Worm (Caenorhabditis elegans) whole organism, young adult: ENCODE results near the gene vha-14.
A peak's percentile ranks its signal among the peaks of the same experiment; 100 is the strongest.

Experiments used
- B0035.1 ChIP-seq: sonication (generic microtip); optimal IDR thresholded peaks from 2 replicates; lab custom pipeline; 2016; ENCODE audit warnings: missing genetic modification characterization, mild to moderate bottlenecking, missing compliant biosample characterization, missing genotype, missing genetic modification reagents
- C06A6.2 ChIP-seq: fragments of 200-800 bp; sonication (Bioruptor generic); conservative IDR thresholded peaks from 2 replicates; pipeline ENCODE4 v1.3.6; 2022; ENCODE audit warnings: missing genetic modification characterization, missing compliant biosample characterization
- C17E4.6 ChIP-seq: fragments of 200-800 bp; sonication (Bioruptor generic); IDR thresholded peaks from 2 replicates; pipeline ENCODE4 v1.3.6; 2022; ENCODE audit warnings: missing genetic modification reagents, missing genetic modification characterization, missing compliant biosample characterization
- F10E7.11 ChIP-seq: sonication (generic microtip); optimal IDR thresholded peaks from 2 replicates; lab custom pipeline; 2017; ENCODE audit warnings: mild to moderate bottlenecking, missing genetic modification characterization, moderate library complexity, missing compliant biosample characterization
- F22D6.2 ChIP-seq: sonication (generic microtip); optimal IDR thresholded peaks from 2 replicates; lab custom pipeline; 2016; ENCODE audit warnings: mild to moderate bottlenecking, missing genetic modification characterization, missing compliant biosample characterization
- F23B12.7 ChIP-seq: sonication (generic microtip); optimal IDR thresholded peaks from 2 replicates; lab custom pipeline; 2017; ENCODE audit warnings: missing genetic modification characterization, mild to moderate bottlenecking, missing compliant biosample characterization, antibody characterized with exemption, moderate library complexity; ENCODE audit not compliant: insufficient read depth
- F33H1.4 ChIP-seq: fragments of 200-800 bp; sonication (Bioruptor generic); IDR thresholded peaks from 2 replicates; pipeline ENCODE4 v1.3.6; 2022; ENCODE audit warnings: missing genetic modification reagents, missing genetic modification characterization, missing compliant biosample characterization
- F55B11.4 ChIP-seq: sonication (generic microtip); optimal IDR thresholded peaks from 2 replicates; lab custom pipeline; 2016; ENCODE audit warnings: missing compliant biosample characterization, missing genetic modification characterization, borderline replicate concordance; ENCODE audit not compliant: insufficient read depth
- K12H6.12 ChIP-seq: fragments of 200-800 bp; sonication (Bioruptor generic); optimal IDR thresholded peaks from 2 replicates; lab custom pipeline; 2018; ENCODE audit warnings: mild to moderate bottlenecking, missing genetic modification characterization, missing compliant biosample characterization
- T26A5.8 ChIP-seq: sonication (generic microtip); optimal IDR thresholded peaks from 2 replicates; lab custom pipeline; 2016; ENCODE audit warnings: missing genetic modification characterization, missing compliant biosample characterization
- Y53G8AR.9 ChIP-seq: fragments of 200-800 bp; sonication (Bioruptor generic); conservative IDR thresholded peaks from 2 replicates; pipeline ENCODE4 v1.3.6; 2022; ENCODE audit warnings: missing genetic modification reagents, missing genetic modification characterization, missing compliant biosample characterization
- Y56A3A.18 ChIP-seq: fragments of 200-800 bp; sonication (Bioruptor generic); IDR thresholded peaks from 2 replicates; pipeline ENCODE4 v1.3.6; 2022; ENCODE audit warnings: missing genetic modification reagents, missing genetic modification characterization, missing compliant biosample characterization
- ZK185.1 ChIP-seq: sonication (generic microtip); optimal IDR thresholded peaks from 2 replicates; lab custom pipeline; 2016; ENCODE audit warnings: mild to moderate bottlenecking, missing genetic modification characterization, missing compliant biosample characterization; ENCODE audit not compliant: poor library complexity, severe bottlenecking
- ama-1 ChIP-seq, 3 experiments: fragments of 150-350 bp in 1 of 3; sonication (generic microtip) in 2 of 3; optimal IDR thresholded peaks; 2 replicates each; lab custom pipeline; 2014 to 2018; ENCODE audit warnings: missing biosample characterization in 2 of 3, missing genetic modification characterization in 2 of 3, missing genetic modification reagents in 2 of 3
- athp-1 ChIP-seq: sonication (generic microtip); optimal IDR thresholded peaks from 2 replicates; lab custom pipeline; 2017; ENCODE audit warnings: mild to moderate bottlenecking, missing genetic modification characterization, missing compliant biosample characterization
- attf-6 ChIP-seq: fragments of 200-800 bp; sonication (Bioruptor generic); IDR thresholded peaks from 2 replicates; pipeline ENCODE4 v1.3.6; 2022; ENCODE audit warnings: missing genetic modification reagents, missing genetic modification characterization, missing compliant biosample characterization
- bed-2 ChIP-seq: fragments of 200-800 bp; sonication (Bioruptor generic); IDR thresholded peaks from 2 replicates; pipeline ENCODE4 v1.3.6; 2022; ENCODE audit warnings: missing genetic modification reagents, missing genetic modification characterization, missing compliant biosample characterization
- cebp-1 ChIP-seq, 2 experiments: fragments of 200-800 bp in 1 of 2; sonication (Bioruptor generic) in 1 of 2; sonication (generic microtip) in 1 of 2; IDR thresholded peaks in 1 of 2; optimal IDR thresholded peaks in 1 of 2; 2 replicates each; pipeline versions ENCODE4 v1.3.6 to Lab custom; 2017 to 2022; ENCODE audit warnings: missing compliant biosample characterization in 2 of 2, missing genetic modification characterization in 2 of 2, mild to moderate bottlenecking in 1 of 2, missing genetic modification reagents in 1 of 2, moderate library complexity in 1 of 2
- ceh-100 ChIP-seq: fragments of 200-800 bp; sonication (Bioruptor generic); IDR thresholded peaks from 2 replicates; pipeline ENCODE4 v1.3.6; 2022; ENCODE audit warnings: missing genetic modification reagents, missing genetic modification characterization, missing compliant biosample characterization
- ceh-27 ChIP-seq: fragments of 200-800 bp; sonication (Bioruptor generic); optimal IDR thresholded peaks from 2 replicates; lab custom pipeline; 2018; ENCODE audit warnings: mild to moderate bottlenecking, missing genetic modification characterization, moderate library complexity, missing compliant biosample characterization
- efl-1 ChIP-seq: fragments of 150-350 bp; optimal IDR thresholded peaks from 2 replicates; lab custom pipeline; 2014; ENCODE audit warnings: missing biosample characterization, missing genetic modification reagents, missing genetic modification characterization
- egl-18 ChIP-seq: fragments of 200-800 bp; sonication (Bioruptor generic); IDR thresholded peaks from 2 replicates; pipeline ENCODE4 v1.3.6; 2022; ENCODE audit warnings: missing genetic modification reagents, missing genetic modification characterization, missing compliant biosample characterization
- egl-44 ChIP-seq: fragments of 200-800 bp; sonication (Bioruptor generic); IDR thresholded peaks from 2 replicates; pipeline ENCODE4 v1.3.6; 2022; ENCODE audit warnings: missing genetic modification reagents, missing genetic modification characterization, missing compliant biosample characterization
- egrh-3 ChIP-seq: fragments of 200-800 bp; sonication (Bioruptor generic); IDR thresholded peaks from 2 replicates; pipeline ENCODE4 v1.3.6; 2022; ENCODE audit warnings: missing genetic modification reagents, missing genetic modification characterization, missing compliant biosample characterization
- him-1 ChIP-seq: sonication (generic microtip); optimal IDR thresholded peaks from 2 replicates; lab custom pipeline; 2016; ENCODE audit warnings: missing genotype, missing genetic modification reagents, missing genetic modification characterization, missing compliant biosample characterization
- hsf-1 ChIP-seq: fragments of 200-800 bp; sonication (Bioruptor generic); IDR thresholded peaks from 2 replicates; pipeline ENCODE4 v1.3.6; 2022; ENCODE audit warnings: missing genetic modification reagents, missing genetic modification characterization, missing compliant biosample characterization
- lin-54 ChIP-seq: fragments of 200-800 bp; sonication (Bioruptor generic); optimal IDR thresholded peaks from 2 replicates; lab custom pipeline; 2018; ENCODE audit warnings: mild to moderate bottlenecking, missing genetic modification characterization, missing compliant biosample characterization
- lsy-27 ChIP-seq: sonication (generic microtip); optimal IDR thresholded peaks from 2 replicates; lab custom pipeline; 2017; ENCODE audit warnings: missing genetic modification characterization, mild to moderate bottlenecking, missing compliant biosample characterization, antibody characterized with exemption, missing genotype, borderline replicate concordance; ENCODE audit not compliant: insufficient read depth
- madf-10 ChIP-seq: sonication (generic microtip); optimal IDR thresholded peaks from 2 replicates; lab custom pipeline; 2016; ENCODE audit warnings: mild to moderate bottlenecking, missing genetic modification characterization, missing compliant biosample characterization
- madf-8 ChIP-seq: fragments of 200-800 bp; sonication (Bioruptor generic); conservative IDR thresholded peaks from 2 replicates; pipeline ENCODE4 v1.3.6; 2022; ENCODE audit warnings: missing genetic modification reagents, missing genetic modification characterization, missing compliant biosample characterization
- mel-28 ChIP-seq: sonication (generic microtip); optimal IDR thresholded peaks from 2 replicates; lab custom pipeline; 2016; ENCODE audit warnings: borderline replicate concordance, mild to moderate bottlenecking, missing genetic modification characterization, missing compliant biosample characterization
- nfyb-1 ChIP-seq: fragments of 200-800 bp; sonication (Bioruptor generic); IDR thresholded peaks from 2 replicates; pipeline ENCODE4 v1.3.6; 2022; ENCODE audit warnings: missing genetic modification reagents, missing genetic modification characterization, missing compliant biosample characterization
- nhr-179 ChIP-seq: sonication (generic microtip); optimal IDR thresholded peaks from 2 replicates; lab custom pipeline; 2016; ENCODE audit warnings: mild to moderate bottlenecking, missing genetic modification characterization, missing compliant biosample characterization
- nhr-80 ChIP-seq: sonication (generic microtip); optimal IDR thresholded peaks from 2 replicates; lab custom pipeline; 2016; ENCODE audit warnings: missing genetic modification characterization, missing compliant biosample characterization
- pbrm-1 ChIP-seq: fragments of 200-800 bp; sonication (Bioruptor generic); IDR thresholded peaks from 2 replicates; pipeline ENCODE4 v1.3.6; 2022; ENCODE audit warnings: missing genetic modification reagents, missing genetic modification characterization, missing compliant biosample characterization
- rec-8 ChIP-seq, 2 experiments: sonication (generic microtip); optimal IDR thresholded peaks; 2 replicates each; lab custom pipeline; 2016; ENCODE audit warnings: mild to moderate bottlenecking in 2 of 2, missing genetic modification characterization in 2 of 2, missing genetic modification reagents in 2 of 2, missing genotype in 2 of 2, missing biosample characterization in 1 of 2, missing compliant biosample characterization in 1 of 2, moderate library complexity in 1 of 2
- repo-1 ChIP-seq: sonication (generic microtip); optimal IDR thresholded peaks from 2 replicates; lab custom pipeline; 2017; ENCODE audit warnings: mild to moderate bottlenecking, missing genetic modification characterization, missing compliant biosample characterization
- rpc-1 ChIP-seq, 2 experiments: fragments of 150-350 bp in 1 of 2; sonication (generic microtip) in 1 of 2; optimal IDR thresholded peaks; 2 replicates each; lab custom pipeline; 2014 to 2018; ENCODE audit warnings: missing biosample characterization in 1 of 2, missing genetic modification characterization in 1 of 2, missing genetic modification reagents in 1 of 2, missing genotype in 1 of 2
- snpc-1.3 ChIP-seq: sonication (generic microtip); optimal IDR thresholded peaks from 2 replicates; lab custom pipeline; 2017; ENCODE audit warnings: missing genetic modification characterization, mild to moderate bottlenecking, missing compliant biosample characterization, antibody characterized with exemption, moderate library complexity, missing genotype, missing genetic modification reagents; ENCODE audit not compliant: insufficient read depth
- somi-1 ChIP-seq: fragments of 200-800 bp; sonication (Bioruptor generic); optimal IDR thresholded peaks from 2 replicates; lab custom pipeline; 2018; ENCODE audit warnings: mild to moderate bottlenecking, missing genetic modification characterization, missing compliant biosample characterization
- unc-62 ChIP-seq: fragments of 150-350 bp; optimal IDR thresholded peaks from 2 replicates; lab custom pipeline; 2014; ENCODE audit warnings: missing biosample characterization, missing genetic modification reagents, missing genetic modification characterization
- zfh-2 ChIP-seq: fragments of 200-800 bp; sonication (Bioruptor generic); conservative IDR thresholded peaks from 2 replicates; pipeline ENCODE4 v1.3.6; 2022; ENCODE audit warnings: missing genetic modification reagents, missing genetic modification characterization, missing compliant biosample characterization
- ztf-18 ChIP-seq: sonication (generic microtip); optimal IDR thresholded peaks from 2 replicates; lab custom pipeline; 2016; ENCODE audit warnings: missing genotype, mild to moderate bottlenecking, missing genetic modification characterization, missing compliant biosample characterization
- ztf-25 ChIP-seq: fragments of 200-800 bp; sonication (Bioruptor generic); IDR thresholded peaks from 2 replicates; pipeline ENCODE4 v1.3.6; 2022; ENCODE audit warnings: missing genetic modification reagents, missing genetic modification characterization, missing compliant biosample characterization

The vha-14 gene

DNA sequence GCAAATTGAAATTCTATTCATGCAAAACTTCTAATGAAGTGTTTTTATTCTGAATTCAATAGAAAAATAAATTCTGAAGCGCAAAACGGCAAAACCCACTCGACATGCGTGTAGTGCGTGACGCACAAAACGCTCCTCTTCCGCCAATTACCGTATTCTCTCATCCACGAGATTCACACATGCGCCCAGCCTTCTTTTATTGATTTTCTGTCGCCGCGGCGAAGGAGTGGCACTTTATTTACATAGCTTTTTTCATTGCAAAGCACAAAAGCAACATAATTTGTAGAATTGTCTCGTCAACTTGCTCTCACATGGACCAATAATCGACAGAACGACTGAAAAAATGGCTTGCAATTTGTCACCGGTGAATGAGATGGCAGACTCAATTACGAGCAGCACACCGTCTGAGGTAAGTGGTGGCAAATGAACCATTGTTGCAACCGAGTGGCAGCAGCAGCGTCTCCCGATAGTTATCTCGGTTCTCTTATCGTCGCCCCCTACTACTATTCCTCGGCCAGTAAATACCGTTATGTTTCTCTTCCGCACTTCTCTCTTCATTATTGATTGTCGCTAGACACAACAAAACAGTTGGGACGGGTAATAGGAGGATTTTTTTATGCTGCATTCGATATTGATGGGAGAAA is 38.2 kb downstream of the vha-14 start, which contains the start of gene unc-16 (continued):
- 0 out of 2 replicates have a peak, but pooled peaks have one; percentile 36 for TF ChIP-seq C17E4.6
- no peak for TF ChIP-seq ztf-25 (GFP tag; lab: Robert Waterston, UW)
- TF ChIP-seq lsy-27 (tag; lab: Kevin White, UChicago): no peak
- peak; percentile 19 for TF ChIP-seq efl-1
- peak; percentile 65 for TF ChIP-seq ZK185.1
- peak; percentile 72 for TF ChIP-seq K12H6.12
- TF ChIP-seq athp-1 (tag; lab: Kevin White, UChicago): peak; percentile 62
- TF ChIP-seq nhr-80 (tag; lab: Kevin White, UChicago): peak; percentile 70
- TF ChIP-seq zfh-2 (GFP tag; lab: Robert Waterston, UW): peak; percentile 63; the same call in 1 of the 2 replicates
- TF ChIP-seq pbrm-1 (GFP tag; lab: Robert Waterston, UW): peak; percentile 72
- TF ChIP-seq egl-44: no peak
- TF ChIP-seq nfyb-1: peak; percentile 85; the same call in 1 of the 2 replicates
- peak; percentile 25 for TF ChIP-seq ama-1 (optimal IDR thresholded peaks at IDR 0.05; lab: Kevin White, UChicago)
- no peak for TF ChIP-seq ama-1 (GFP tag; optimal IDR thresholded peaks at IDR 0.05; lab: Kevin White, UChicago)
- 0 out of 2 replicates have a peak, but pooled peaks have one; percentile 31 for TF ChIP-seq C06A6.2 (GFP tag; lab: Robert Waterston, UW)
- peak; percentile 72 for TF ChIP-seq unc-62 (GFP tag; lab: Kevin White, UChicago)
- TF ChIP-seq repo-1: peak; percentile 46
- peak; percentile 54 for TF ChIP-seq ztf-18 (tag; lab: Kevin White, UChicago)
- TF ChIP-seq F33H1.4 (GFP tag; lab: Robert Waterston, UW): peak; percentile 50; the same call in 1 of the 2 replicates
- TF ChIP-seq egl-18 (GFP tag; lab: Robert Waterston, UW): no peak
- TF ChIP-seq mel-28 (tag; lab: Kevin White, UChicago): no peak
- peak; percentile 45 for TF ChIP-seq madf-10
- TF ChIP-seq F55B11.4 (tag; lab: Kevin White, UChicago): no peak
- TF ChIP-seq somi-1 (GFP tag; lab: Kevin White, UChicago): no peak
- no peak for TF ChIP-seq rec-8 (tag; optimal IDR thresholded peaks at IDR 0.05; lab: Kevin White, UChicago)
- no peak for TF ChIP-seq F10E7.11 (tag; lab: Kevin White, UChicago)
- no peak for TF ChIP-seq him-1 (tag; lab: Kevin White, UChicago)
- no peak for TF ChIP-seq snpc-1.3 (tag; lab: Kevin White, UChicago)
- no peak for TF ChIP-seq bed-2 (GFP tag; lab: Robert Waterston, UW)
- no peak for TF ChIP-seq B0035.1 (tag; lab: Kevin White, UChicago)
- peak; percentile 13 for TF ChIP-seq rpc-1 (optimal IDR thresholded peaks at IDR 0.05; lab: Kevin White, UChicago)
- no peak for TF ChIP-seq rpc-1 (tag; optimal IDR thresholded peaks at IDR 0.05; lab: Kevin White, UChicago)
- TF ChIP-seq lin-54 (GFP tag; lab: Kevin White, UChicago): peak; percentile 72
- TF ChIP-seq Y56A3A.18 (GFP tag; lab: Robert Waterston, UW): no peak
- TF ChIP-seq cebp-1 (GFP tag; IDR thresholded peaks at IDR 0.05; lab: Robert Waterston, UW): 0 out of 2 replicates have a peak, but pooled peaks have one; percentile 12
- peak; percentile 82 for TF ChIP-seq cebp-1 (tag; optimal IDR thresholded peaks at IDR 0.05; lab: Kevin White, UChicago)
- TF ChIP-seq hsf-1: no peak
- peak; percentile 88 for TF ChIP-seq ceh-27 (GFP tag; lab: Kevin White, UChicago)
- TF ChIP-seq T26A5.8: no peak
- 0 out of 2 replicates have a peak, but pooled peaks have one; percentile 17 for TF ChIP-seq Y53G8AR.9 (GFP tag; lab: Robert Waterston, UW)
- TF ChIP-seq nhr-179 (tag; lab: Kevin White, UChicago): no peak
- TF ChIP-seq F22D6.2 (tag; lab: Kevin White, UChicago): no peak
- TF ChIP-seq egrh-3 (GFP tag; lab: Robert Waterston, UW): no peak
- TF ChIP-seq F23B12.7 (tag; lab: Kevin White, UChicago): no peak
- TF ChIP-seq ceh-100 (GFP tag; lab: Robert Waterston, UW): peak; percentile 51
- TF ChIP-seq attf-6 (GFP tag; lab: Robert Waterston, UW): no peak
- peak; percentile 40 for TF ChIP-seq madf-8 (GFP tag; lab: Robert Waterston, UW)
- TF ChIP-seq, all 124 proteins: peak for 43
